Fruit fly (Drosophila melanogaster): Measurements from ENCODE around the gene Ets21C.

DNA sequence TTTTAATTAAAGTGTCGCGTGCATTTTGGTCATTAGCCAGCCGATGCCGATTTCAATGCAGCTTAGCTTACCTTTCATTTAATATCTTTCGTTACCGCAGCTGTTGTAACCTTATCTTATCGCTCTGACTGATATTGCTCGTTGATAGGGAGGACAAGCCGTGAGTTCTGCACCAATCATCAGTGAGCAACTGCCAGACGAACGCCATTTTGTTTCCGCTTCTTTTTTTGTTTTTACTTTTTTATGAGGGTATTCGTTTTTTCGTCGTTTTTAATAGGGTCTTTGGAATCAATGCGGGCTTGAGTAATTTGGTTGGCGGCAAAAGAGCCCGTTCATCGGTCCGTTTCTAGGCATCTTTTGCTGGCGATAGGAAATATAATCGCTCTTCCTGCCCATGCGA, 47.7 kb downstream of the Ets21C start:
- TF ChIP-seq Oaz (GFP tag; IDR thresholded peaks at IDR 0.05), result no peak
- no peak for TF ChIP-seq CG16815 (GFP tag; optimal IDR thresholded peaks at IDR 0.05)
- TF ChIP-seq MBD-R2 (GFP tag; IDR thresholded peaks at IDR 0.05), result no peak
- TF ChIP-seq CG2889 (GFP tag; IDR thresholded peaks at IDR 0.05), result no peak
- no peak for TF ChIP-seq tna (GFP tag; IDR thresholded peaks at IDR 0.05; ENCODE audit: partially characterized antibody)
- no peak for TF ChIP-seq CG1792 (GFP tag; optimal IDR thresholded peaks at IDR 0.05)
- no peak for TF ChIP-seq ewg (GFP tag; optimal IDR thresholded peaks at IDR 0.05)
- TF ChIP-seq NC2α (GFP tag; optimal IDR thresholded peaks at IDR 0.05), result no peak
- TF ChIP-seq CG30020 (tag; optimal IDR thresholded peaks at IDR 0.05), result no peak

Measured in whole organism, embryonic.